Worm (Caenorhabditis elegans) whole organism, midembryonic: ENCODE data around the gene F59B2.9.

Source experiments
- T22C8.4 ChIP-seq: fragments of 200-800 bp; sonication (Bioruptor generic); IDR thresholded peaks from 2 replicates; pipeline ENCODE4 v1.3.6; 2022; ENCODE audit warnings: missing genetic modification characterization, missing compliant biosample characterization
- cog-1 ChIP-seq: sonication (generic microtip); optimal IDR thresholded peaks from 2 replicates; lab custom pipeline; 2016; ENCODE audit warnings: missing genetic modification characterization, missing compliant biosample characterization
- flt-1 ChIP-seq: fragments of 200-800 bp; sonication (Bioruptor generic); IDR thresholded peaks from 2 replicates; pipeline ENCODE4 v1.3.6; 2022; ENCODE audit warnings: missing genetic modification characterization, missing compliant biosample characterization
- klf-2 ChIP-seq: fragments of 200-800 bp; sonication (Bioruptor generic); conservative IDR thresholded peaks from 2 replicates; pipeline ENCODE4 v1.3.6; 2022; ENCODE audit warnings: missing genetic modification reagents, missing genetic modification characterization, missing compliant biosample characterization
- med-1 ChIP-seq: sonication (generic microtip); optimal IDR thresholded peaks from 2 replicates; lab custom pipeline; 2017; ENCODE audit warnings: missing genetic modification characterization, mild to moderate bottlenecking, missing compliant biosample characterization, antibody characterized with exemption, missing genetic modification reagents; ENCODE audit not compliant: insufficient read depth
- ref-1 ChIP-seq: fragments of 200-800 bp; sonication (Bioruptor generic); conservative IDR thresholded peaks from 2 replicates; pipeline ENCODE4 v1.3.6; 2022; ENCODE audit warnings: missing genetic modification reagents, missing genetic modification characterization, missing compliant biosample characterization
- tab-1 ChIP-seq: fragments of 200-800 bp; sonication (Bioruptor generic); IDR thresholded peaks from 2 replicates; pipeline ENCODE4 v1.3.6; 2022; ENCODE audit warnings: missing genetic modification characterization, missing compliant biosample characterization
- ztf-23 ChIP-seq: fragments of 200-800 bp; sonication (Bioruptor generic); IDR thresholded peaks from 2 replicates; pipeline ENCODE4 v1.3.6; 2022; ENCODE audit warnings: missing genetic modification reagents, missing genetic modification characterization, missing compliant biosample characterization
- ztf-29 ChIP-seq: fragments of 200-800 bp; sonication (Bioruptor generic); IDR thresholded peaks from 2 replicates; pipeline ENCODE4 v1.3.6; 2022; ENCODE audit warnings: missing genetic modification reagents, missing genetic modification characterization, missing compliant biosample characterization

F59B2.9 gene

ce11 chrIII:9047260-9047659 lies 35.1 kb upstream of the F59B2.9 start:
- TF ChIP-seq cog-1 (tag; lab: Kevin White, UChicago) (no peak), ref-1 (GFP tag; lab: Robert Waterston, UW) (no peak), flt-1 (GFP tag; lab: Robert Waterston, UW) (no peak), tab-1 (no peak)

- no peak for TF ChIP-seq klf-2
- TF ChIP-seq cog-1 (tag; lab: Kevin White, UChicago): no peak
- TF ChIP-seq ref-1 (GFP tag; lab: Robert Waterston, UW): no peak
- no peak for TF ChIP-seq ztf-23 (GFP tag; lab: Robert Waterston, UW)
- no peak for TF ChIP-seq med-1 (GFP tag; lab: Kevin White, UChicago)
- TF ChIP-seq tab-1: no peak
- TF ChIP-seq flt-1 (GFP tag; lab: Robert Waterston, UW): no peak
- TF ChIP-seq T22C8.4 (GFP tag; lab: Robert Waterston, UW): no peak
- no peak for TF ChIP-seq ztf-29 (GFP tag; lab: Robert Waterston, UW)
Observed at ce11 chrIII:9045838-9046237, 33.6 kb upstream of the F59B2.9 start, which contains the start of gene R107.2. Gene R107.2, minus strand, starts transcription at chrIII:9045938.

- TF ChIP-seq med-1 (GFP tag; lab: Kevin White, UChicago): no peak
- no peak for TF ChIP-seq cog-1 (tag; lab: Kevin White, UChicago)
- no peak for TF ChIP-seq tab-1
- no peak for TF ChIP-seq klf-2
- no peak for TF ChIP-seq ztf-23 (GFP tag; lab: Robert Waterston, UW)
Observed at ce11 chrIII:9043200-9043599, 31.0 kb upstream of the F59B2.9 start, which contains the start of gene nac-2. Gene nac-2, minus strand, starts transcription at chrIII:9043300.

- TF ChIP-seq klf-2 (no peak), tab-1 (no peak), med-1 (GFP tag; lab: Kevin White, UChicago) (no peak), flt-1 (GFP tag; lab: Robert Waterston, UW) (no peak), ztf-29 (GFP tag; lab: Robert Waterston, UW) (no peak), T22C8.4 (GFP tag; lab: Robert Waterston, UW) (no peak), ref-1 (GFP tag; lab: Robert Waterston, UW) (no peak)
Observed at ce11 chrIII:9037658-9038057, 25.4 kb upstream of the F59B2.9 start, which contains the start of gene R107.9. Gene R107.9, plus strand, starts transcription at chrIII:9037958.

- TF ChIP-seq tab-1: no peak
- no peak for TF ChIP-seq cog-1 (tag; lab: Kevin White, UChicago)
- TF ChIP-seq med-1 (GFP tag; lab: Kevin White, UChicago): no peak
- TF ChIP-seq flt-1 (GFP tag; lab: Robert Waterston, UW): no peak
- TF ChIP-seq ztf-23 (GFP tag; lab: Robert Waterston, UW): no peak
- no peak for TF ChIP-seq ref-1 (GFP tag; lab: Robert Waterston, UW)
- no peak for TF ChIP-seq ztf-29 (GFP tag; lab: Robert Waterston, UW)
- no peak for TF ChIP-seq klf-2
- TF ChIP-seq T22C8.4 (GFP tag; lab: Robert Waterston, UW): no peak
Observed at ce11 chrIII:9035037-9035436, 22.8 kb upstream of the F59B2.9 start.

ce11 chrIII:9034133-9034532 lies 21.9 kb upstream of the F59B2.9 start:
- no peak for TF ChIP-seq cog-1 (tag; lab: Kevin White, UChicago)
- TF ChIP-seq ztf-23 (GFP tag; lab: Robert Waterston, UW): no peak

ce11 chrIII:9030818-9031217 lies 18.6 kb upstream of the F59B2.9 start:
- no peak for TF ChIP-seq ztf-23 (GFP tag; lab: Robert Waterston, UW)
- no peak for TF ChIP-seq ref-1 (GFP tag; lab: Robert Waterston, UW)
- TF ChIP-seq ztf-29 (GFP tag; lab: Robert Waterston, UW): no peak
- no peak for TF ChIP-seq klf-2
- no peak for TF ChIP-seq T22C8.4 (GFP tag; lab: Robert Waterston, UW)
- TF ChIP-seq flt-1 (GFP tag; lab: Robert Waterston, UW): no peak
- no peak for TF ChIP-seq med-1 (GFP tag; lab: Kevin White, UChicago)
- no peak for TF ChIP-seq cog-1 (tag; lab: Kevin White, UChicago)
- TF ChIP-seq tab-1: no peak

ce11 chrIII:9026951-9027350 lies 14.7 kb upstream of the F59B2.9 start, which contains the start of gene F59B2.13:
Gene F59B2.13, minus strand, starts transcription at chrIII:9027051.
- TF ChIP-seq med-1 (GFP tag; lab: Kevin White, UChicago) (no peak), ztf-29 (GFP tag; lab: Robert Waterston, UW) (no peak), klf-2 (no peak), cog-1 (tag; lab: Kevin White, UChicago) (no peak), ztf-23 (GFP tag; lab: Robert Waterston, UW) (no peak), T22C8.4 (GFP tag; lab: Robert Waterston, UW) (no peak), flt-1 (GFP tag; lab: Robert Waterston, UW) (no peak), tab-1 (no peak), ref-1 (GFP tag; lab: Robert Waterston, UW) (no peak)

- TF ChIP-seq ref-1 (GFP tag; lab: Robert Waterston, UW) (no peak), med-1 (GFP tag; lab: Kevin White, UChicago) (no peak), ztf-29 (GFP tag; lab: Robert Waterston, UW) (no peak), tab-1 (no peak), flt-1 (GFP tag; lab: Robert Waterston, UW) (no peak)
Observed at ce11 chrIII:9023601-9024000, 11.4 kb upstream of the F59B2.9 start.

ce11 chrIII:9022535-9022934 lies 10.3 kb upstream of the F59B2.9 start, which contains the start of gene F59B2.14:
Gene F59B2.14, minus strand, starts transcription at chrIII:9022635.
- no peak for TF ChIP-seq tab-1
- no peak for TF ChIP-seq T22C8.4 (GFP tag; lab: Robert Waterston, UW)
- TF ChIP-seq ztf-29 (GFP tag; lab: Robert Waterston, UW): no peak
- TF ChIP-seq ztf-23 (GFP tag; lab: Robert Waterston, UW): no peak
- TF ChIP-seq ref-1 (GFP tag; lab: Robert Waterston, UW): no peak
- TF ChIP-seq klf-2: no peak
- TF ChIP-seq flt-1 (GFP tag; lab: Robert Waterston, UW): no peak
- no peak for TF ChIP-seq cog-1 (tag; lab: Kevin White, UChicago)
- TF ChIP-seq med-1 (GFP tag; lab: Kevin White, UChicago): no peak
